Fruit fly (Drosophila melanogaster) whole organism, prepupa: Measurements from ENCODE around the gene CG12594.

Source experiments
- CG10631 ChIP-seq: fragments of 200-800 bp; sonication (Bioruptor generic); optimal IDR thresholded peaks from 2 replicates; lab custom pipeline; 2016; ENCODE audit warnings: missing biosample characterization, missing genetic modification characterization
- CG11294 ChIP-seq: fragments of 200-800 bp; sonication (Bioruptor generic); IDR thresholded peaks from 2 replicates; pipeline ENCODE4 v1.3.6; 2022; ENCODE audit warnings: missing biosample characterization, missing genetic modification characterization
- CG11902 ChIP-seq: fragments of 200-800 bp; sonication (Bioruptor generic); optimal IDR thresholded peaks from 3 replicates; lab custom pipeline; 2016; ENCODE audit warnings: missing biosample characterization, missing genetic modification characterization
- CG15336 ChIP-seq: fragments of 200-800 bp; sonication (Bioruptor generic); IDR thresholded peaks from 2 replicates; pipeline ENCODE4 v1.3.6; 2022; ENCODE audit warnings: missing biosample characterization, missing genetic modification characterization
- CG16779 ChIP-seq: fragments of 200-800 bp; sonication (Bioruptor generic); optimal IDR thresholded peaks from 3 replicates; lab custom pipeline; 2017; ENCODE audit warnings: missing biosample characterization, mild to moderate bottlenecking, missing genetic modification characterization
- CG3032 ChIP-seq: fragments of 200-800 bp; optimal IDR thresholded peaks from 2 replicates; lab custom pipeline; 2019; ENCODE audit warnings: missing biosample characterization, mild to moderate bottlenecking, missing genetic modification characterization, moderate library complexity
- CG32006 ChIP-seq: fragments of 200-800 bp; sonication (Bioruptor generic); optimal IDR thresholded peaks from 3 replicates; lab custom pipeline; 2017; ENCODE audit warnings: missing biosample characterization, mild to moderate bottlenecking, missing genetic modification characterization
- CG3919 ChIP-seq: fragments of 200-800 bp; sonication (Bioruptor generic); optimal IDR thresholded peaks from 3 replicates; lab custom pipeline; 2016; ENCODE audit warnings: missing biosample characterization, missing genetic modification characterization
- CG6163 ChIP-seq: fragments of 200-800 bp; sonication (Bioruptor generic); IDR thresholded peaks from 3 replicates; pipeline ENCODE4 v1.3.6; 2022; ENCODE audit warnings: missing biosample characterization, missing genetic modification characterization
- CG6276 ChIP-seq: fragments of 200-800 bp; sonication (Bioruptor generic); optimal IDR thresholded peaks from 2 replicates; lab custom pipeline; 2017; ENCODE audit warnings: missing biosample characterization, mild to moderate bottlenecking, missing genetic modification characterization
- CG6792 ChIP-seq: fragments of 200-800 bp; sonication (Bioruptor generic); optimal IDR thresholded peaks from 3 replicates; lab custom pipeline; 2016; ENCODE audit warnings: missing biosample characterization, missing genetic modification characterization
- CG6854 ChIP-seq: fragments of 200-800 bp; sonication (Bioruptor generic); optimal IDR thresholded peaks from 2 replicates; lab custom pipeline; 2017; ENCODE audit warnings: missing biosample characterization, mild to moderate bottlenecking, missing genetic modification characterization
- CG7368 ChIP-seq: fragments of 200-800 bp; sonication (Bioruptor generic); optimal IDR thresholded peaks from 3 replicates; lab custom pipeline; 2016; ENCODE audit warnings: missing biosample characterization, missing genetic modification characterization
- CG8119 ChIP-seq: fragments of 200-800 bp; sonication (Bioruptor generic); IDR thresholded peaks from 3 replicates; pipeline ENCODE4 v1.3.6; 2022; ENCODE audit warnings: missing biosample characterization, missing genetic modification characterization
- CG8319 ChIP-seq: fragments of 200-800 bp; sonication (Bioruptor generic); optimal IDR thresholded peaks from 3 replicates; lab custom pipeline; 2016; ENCODE audit warnings: missing biosample characterization, missing genetic modification characterization
- CG8632 ChIP-seq: fragments of 200-800 bp; sonication (Bioruptor generic); optimal IDR thresholded peaks from 3 replicates; lab custom pipeline; 2016; ENCODE audit warnings: missing biosample characterization, missing genetic modification characterization
- CG9139 ChIP-seq: fragments of 200-800 bp; sonication (Bioruptor generic); optimal IDR thresholded peaks from 3 replicates; lab custom pipeline; 2017; ENCODE audit warnings: missing biosample characterization, mild to moderate bottlenecking, missing genetic modification characterization
- Eip75B ChIP-seq: fragments of 200-800 bp; sonication (Bioruptor generic); optimal IDR thresholded peaks from 3 replicates; lab custom pipeline; 2016; ENCODE audit warnings: missing biosample characterization, missing genetic modification characterization
- Eip78C ChIP-seq: fragments of 200-800 bp; sonication (Bioruptor generic); peaks from one replicate; lab custom pipeline; 2016; ENCODE audit warnings: missing biosample characterization, missing genetic modification characterization
- Eip93F ChIP-seq: fragments of 200-800 bp; sonication (Bioruptor generic); optimal IDR thresholded peaks from 2 replicates; lab custom pipeline; 2016; ENCODE audit warnings: missing biosample characterization, mild to moderate bottlenecking, missing genetic modification characterization
- Ets21C ChIP-seq: fragments of 200-800 bp; sonication (Bioruptor generic); optimal IDR thresholded peaks from 3 replicates; lab custom pipeline; 2016; ENCODE audit warnings: missing biosample characterization, missing genetic modification characterization
- Ets96B ChIP-seq: fragments of 200-800 bp; optimal IDR thresholded peaks from 2 replicates; lab custom pipeline; 2019; ENCODE audit warnings: missing biosample characterization, mild to moderate bottlenecking, missing genetic modification characterization, moderate library complexity
- Gug ChIP-seq: fragments of 200-800 bp; sonication (Bioruptor generic); IDR thresholded peaks from 2 replicates; pipeline ENCODE4 v1.3.6; 2022; ENCODE audit warnings: missing biosample characterization, missing genetic modification characterization
- Hr39 ChIP-seq: fragments of 200-800 bp; sonication (Bioruptor generic); optimal IDR thresholded peaks from 2 replicates; lab custom pipeline; 2016; ENCODE audit warnings: missing biosample characterization, missing genetic modification characterization
- Hr4 ChIP-seq: fragments of 200-800 bp; sonication (Bioruptor generic); optimal IDR thresholded peaks from 3 replicates; lab custom pipeline; 2016; ENCODE audit warnings: missing biosample characterization, missing genetic modification characterization
- Lpt ChIP-seq: fragments of 200-800 bp; sonication (Bioruptor generic); optimal IDR thresholded peaks from 3 replicates; lab custom pipeline; 2016; ENCODE audit warnings: missing biosample characterization, missing genetic modification characterization
- OdsH ChIP-seq: fragments of 200-800 bp; sonication (Bioruptor generic); optimal IDR thresholded peaks from 3 replicates; lab custom pipeline; 2016; ENCODE audit warnings: missing biosample characterization, missing genetic modification characterization
- Smox ChIP-seq: fragments of 200-800 bp; sonication (Bioruptor generic); optimal IDR thresholded peaks from 3 replicates; lab custom pipeline; 2016; ENCODE audit warnings: missing biosample characterization, missing genetic modification characterization
- Sox14 ChIP-seq: fragments of 200-800 bp; sonication (Bioruptor generic); optimal IDR thresholded peaks from 3 replicates; lab custom pipeline; 2016; ENCODE audit warnings: missing biosample characterization, missing genetic modification characterization
- achi ChIP-seq: fragments of 200-800 bp; sonication (Bioruptor generic); optimal IDR thresholded peaks from 3 replicates; lab custom pipeline; 2016; ENCODE audit warnings: missing biosample characterization, missing genetic modification characterization
- cyc ChIP-seq: fragments of 200-800 bp; sonication (Bioruptor generic); optimal IDR thresholded peaks from 3 replicates; lab custom pipeline; 2016; ENCODE audit warnings: missing biosample characterization, missing genetic modification characterization
- dac ChIP-seq: fragments of 200-800 bp; sonication (Bioruptor generic); optimal IDR thresholded peaks from 2 replicates; lab custom pipeline; 2017; ENCODE audit warnings: missing biosample characterization, mild to moderate bottlenecking, missing genetic modification characterization
- eg ChIP-seq: fragments of 200-800 bp; sonication (Bioruptor generic); IDR thresholded peaks from 3 replicates; pipeline ENCODE4 v1.3.6; 2022; ENCODE audit warnings: missing biosample characterization, missing genetic modification characterization
- esn ChIP-seq: fragments of 200-800 bp; sonication (Bioruptor generic); optimal IDR thresholded peaks from 2 replicates; lab custom pipeline; 2016; ENCODE audit warnings: missing biosample characterization, mild to moderate bottlenecking, missing genetic modification characterization, moderate library complexity
- fd59A ChIP-seq: fragments of 200-800 bp; sonication (Bioruptor generic); optimal IDR thresholded peaks from 2 replicates; lab custom pipeline; 2017; ENCODE audit warnings: missing biosample characterization, mild to moderate bottlenecking, missing genetic modification characterization, missing genetic modification reagents
- fd85E ChIP-seq: fragments of 200-800 bp; sonication (Bioruptor generic); optimal IDR thresholded peaks from 3 replicates; lab custom pipeline; 2016; ENCODE audit warnings: missing biosample characterization, missing genetic modification characterization
- net ChIP-seq: fragments of 200-800 bp; sonication (Bioruptor generic); optimal IDR thresholded peaks from 3 replicates; lab custom pipeline; 2016; ENCODE audit warnings: missing biosample characterization, missing genetic modification characterization
- pdm3 ChIP-seq: fragments of 200-800 bp; sonication (Bioruptor generic); optimal IDR thresholded peaks from 3 replicates; lab custom pipeline; 2016; ENCODE audit warnings: missing biosample characterization, missing genetic modification characterization
- spab ChIP-seq: fragments of 200-800 bp; sonication (Bioruptor generic); optimal IDR thresholded peaks from 2 replicates; lab custom pipeline; 2017; ENCODE audit warnings: missing biosample characterization, mild to moderate bottlenecking, missing genetic modification characterization, missing genetic modification reagents
- ss ChIP-seq, 2 experiments: fragments of 200-800 bp; sonication (Bioruptor generic); optimal IDR thresholded peaks; 2 replicates in 1 of 2; 3 replicates in 1 of 2; lab custom pipeline; 2017 to 2018; ENCODE audit warnings: mild to moderate bottlenecking in 2 of 2, missing biosample characterization in 2 of 2, missing genetic modification characterization in 2 of 2, moderate library complexity in 1 of 2
- svp ChIP-seq: fragments of 200-800 bp; sonication (Bioruptor generic); peaks from one replicate; lab custom pipeline; 2016; ENCODE audit warnings: missing biosample characterization, missing genetic modification characterization
- topi ChIP-seq: fragments of 200-800 bp; sonication (Bioruptor generic); optimal IDR thresholded peaks from 3 replicates; lab custom pipeline; 2016; ENCODE audit warnings: missing biosample characterization, missing genetic modification characterization
- vri ChIP-seq: fragments of 200-800 bp; sonication (Bioruptor generic); optimal IDR thresholded peaks from 3 replicates; lab custom pipeline; 2016; ENCODE audit warnings: missing biosample characterization, mild to moderate bottlenecking, missing genetic modification characterization

Gene CG12594

dm6 chr3R:11778012-11778865 lies 56.7 kb downstream of the CG12594 start (continued):
- TF ChIP-seq achi (GFP tag; lab: Kevin White, UChicago), result peak; percentile 80
- TF ChIP-seq CG11294 (GFP tag; lab: Robert Waterston, UW), result no peak; the same call in 1 of the 2 replicates
- peak; percentile 81 for TF ChIP-seq svp (GFP tag; lab: Kevin White, UChicago)
- peak; percentile 52 for TF ChIP-seq spab
- peak; percentile 67 for TF ChIP-seq Hr4
- peak; percentile 42 for TF ChIP-seq Ets96B
- TF ChIP-seq pdm3 (GFP tag; lab: Kevin White, UChicago), result peak; percentile 46
- TF ChIP-seq eg (GFP tag; lab: Robert Waterston, UW), result peak; percentile 61
- TF ChIP-seq cyc, result peak; percentile 24
- peak; percentile 30 to 70 for TF ChIP-seq ss (GFP tag; optimal IDR thresholded peaks at IDR 0.05; lab: Kevin White, UChicago)

- TF ChIP-seq Gug (GFP tag; lab: Robert Waterston, UW), result 0 out of 2 replicates have a peak, but pooled peaks have one; percentile 30
- TF ChIP-seq CG15336 (GFP tag; lab: Robert Waterston, UW), result no peak; the same call in 1 of the 2 replicates
- no peak for TF ChIP-seq CG3032
- TF ChIP-seq CG6163, result peak; percentile 77
- TF ChIP-seq CG11902 (GFP tag; lab: Kevin White, UChicago), result no peak
- TF ChIP-seq eg (GFP tag; lab: Robert Waterston, UW), result no peak; the same call in 2 of the 3 replicates
- TF ChIP-seq Sox14 (GFP tag; lab: Kevin White, UChicago), result no peak
- no peak for TF ChIP-seq CG7368 (GFP tag; lab: Kevin White, UChicago)
- TF ChIP-seq CG11294 (GFP tag; lab: Robert Waterston, UW), result peak; percentile 41; the same call in 1 of the 2 replicates
- no peak for TF ChIP-seq CG6276 (GFP tag; lab: Kevin White, UChicago)
Measured at dm6 chr3R:11778879-11779278, 57.3 kb downstream of the CG12594 start.

- peak; percentile 81 for TF ChIP-seq CG16779
- TF ChIP-seq CG6792 (GFP tag; lab: Kevin White, UChicago), result peak; percentile 87
- TF ChIP-seq net, result peak; percentile 85
- peak; percentile 96 for TF ChIP-seq topi (GFP tag; lab: Kevin White, UChicago)
- peak; percentile 81 for TF ChIP-seq Eip93F
- peak; percentile 84 for TF ChIP-seq CG8119 (GFP tag; lab: Robert Waterston, UW)
- peak; percentile 63 for TF ChIP-seq Lpt (GFP tag; lab: Kevin White, UChicago)
- peak; percentile 95 for TF ChIP-seq esn (GFP tag; lab: Kevin White, UChicago)
- TF ChIP-seq dac, result peak; percentile 80
- peak; percentile 94 for TF ChIP-seq Smox (GFP tag; lab: Kevin White, UChicago)
- TF ChIP-seq Eip75B (GFP tag; lab: Kevin White, UChicago), result peak; percentile 91
- TF ChIP-seq Gug (GFP tag; lab: Robert Waterston, UW), result peak; percentile 74
- peak; percentile 92 for TF ChIP-seq achi (GFP tag; lab: Kevin White, UChicago)
- peak; percentile 60 for TF ChIP-seq CG6854
- TF ChIP-seq CG8319, result peak; percentile 83
- TF ChIP-seq CG3919 (GFP tag; lab: Kevin White, UChicago), result peak; percentile 92
- peak; percentile 94 for TF ChIP-seq OdsH
- TF ChIP-seq CG3032, result peak; percentile 93
- peak; percentile 94 for TF ChIP-seq Ets96B
- peak; percentile 89 for TF ChIP-seq CG11902 (GFP tag; lab: Kevin White, UChicago)
- peak; percentile 97 for TF ChIP-seq svp (GFP tag; lab: Kevin White, UChicago)
- TF ChIP-seq CG15336 (GFP tag; lab: Robert Waterston, UW), result peak; percentile 74
- peak; percentile 76 for TF ChIP-seq CG6276 (GFP tag; lab: Kevin White, UChicago)
- TF ChIP-seq Eip78C (GFP tag; lab: Kevin White, UChicago), result peak; percentile 99
- TF ChIP-seq fd59A, result peak; percentile 92
- peak; percentile 93 for TF ChIP-seq CG32006 (GFP tag; lab: Kevin White, UChicago)
- no peak; the same call in 1 of the 2 replicates for TF ChIP-seq CG11294 (GFP tag; lab: Robert Waterston, UW)
- TF ChIP-seq CG9139 (GFP tag; lab: Kevin White, UChicago), result peak; percentile 78
- TF ChIP-seq Hr39 (GFP tag; lab: Kevin White, UChicago), result peak; percentile 92
- TF ChIP-seq vri (GFP tag; lab: Kevin White, UChicago), result peak; percentile 85
- TF ChIP-seq Hr4, result peak; percentile 88
- TF ChIP-seq CG10631, result peak; percentile 91
- peak; percentile 81 for TF ChIP-seq CG7368 (GFP tag; lab: Kevin White, UChicago)
- TF ChIP-seq cyc, result peak; percentile 91
- peak; percentile 90 for TF ChIP-seq Ets21C (GFP tag; lab: Kevin White, UChicago)
- TF ChIP-seq CG8632 (GFP tag; lab: Kevin White, UChicago), result peak; percentile 88
- peak; percentile 67 for TF ChIP-seq fd85E
Measured at dm6 chr3R:11779357-11780018, 58.0 kb downstream of the CG12594 start.
